Worm (Caenorhabditis elegans) whole organism, L4 larva: Measurements from ENCODE around the gene F01G12.18.

Experiments used
- F37D6.2 ChIP-seq: sonication (generic microtip); optimal IDR thresholded peaks from 2 replicates; lab custom pipeline; 2016; ENCODE audit warnings: mild to moderate bottlenecking, missing genetic modification characterization, missing compliant biosample characterization
- F44E2.7 ChIP-seq: fragments of 200-800 bp; sonication (Bioruptor generic); IDR thresholded peaks from 2 replicates; pipeline ENCODE4 v2.1.2; 2022; ENCODE audit warnings: missing genetic modification characterization, missing compliant biosample characterization
- T26A8.4 ChIP-seq: fragments of 200-800 bp; sonication (Bioruptor generic); IDR thresholded peaks from 2 replicates; pipeline ENCODE4 v1.3.6; 2022; ENCODE audit warnings: missing genetic modification characterization, missing compliant biosample characterization
- ZK546.5 ChIP-seq, 2 experiments: sonication (generic microtip); optimal IDR thresholded peaks; 2 replicates each; lab custom pipeline; 2017; ENCODE audit warnings: missing biosample characterization in 2 of 2, missing genetic modification characterization in 2 of 2
- attf-4 ChIP-seq: sonication (generic microtip); optimal IDR thresholded peaks from 3 replicates; lab custom pipeline; 2017; ENCODE audit warnings: missing biosample characterization, missing genetic modification characterization
- ceh-20 ChIP-seq: fragments of 200-800 bp; sonication (Bioruptor generic); IDR thresholded peaks from 2 replicates; pipeline ENCODE4 v1.3.6; 2022; ENCODE audit warnings: missing genetic modification reagents, missing genetic modification characterization, missing compliant biosample characterization
- ceh-32 ChIP-seq: sonication (generic microtip); optimal IDR thresholded peaks from 2 replicates; lab custom pipeline; 2016; ENCODE audit warnings: mild to moderate bottlenecking, missing genetic modification characterization, missing compliant biosample characterization; ENCODE audit not compliant: poor library complexity
- ceh-62 ChIP-seq: sonication (generic microtip); optimal IDR thresholded peaks from 2 replicates; lab custom pipeline; 2017; ENCODE audit warnings: missing biosample characterization, missing genetic modification characterization
- ces-1 ChIP-seq: fragments of 150-350 bp; sonication (generic microtip); optimal IDR thresholded peaks from 4 replicates; lab custom pipeline; 2014; ENCODE audit warnings: missing biosample characterization, missing genetic modification reagents, missing genetic modification characterization
- daf-12 ChIP-seq: fragments of 150-350 bp; optimal IDR thresholded peaks from 2 replicates; lab custom pipeline; 2014; ENCODE audit warnings: missing biosample characterization, missing genetic modification reagents, missing genetic modification characterization
- daf-19 ChIP-seq: fragments of 200-800 bp; sonication (Bioruptor generic); conservative IDR thresholded peaks from 2 replicates; pipeline ENCODE4 v1.3.6; 2022; ENCODE audit warnings: missing genetic modification characterization, missing compliant biosample characterization
- dmd-6 ChIP-seq: fragments of 200-800 bp; sonication (Bioruptor generic); IDR thresholded peaks from 2 replicates; pipeline ENCODE4 v1.3.6; 2022; ENCODE audit warnings: missing genetic modification reagents, missing genetic modification characterization, missing compliant biosample characterization
- dmd-8 ChIP-seq: fragments of 200-800 bp; sonication (Bioruptor generic); IDR thresholded peaks from 2 replicates; pipeline ENCODE4 v1.3.6; 2022; ENCODE audit warnings: missing genetic modification characterization, missing compliant biosample characterization
- dmd-9 ChIP-seq: fragments of 200-800 bp; sonication (Bioruptor generic); IDR thresholded peaks from 2 replicates; pipeline ENCODE4 v1.3.6; 2022; ENCODE audit warnings: missing genetic modification reagents, missing genetic modification characterization, missing compliant biosample characterization
- dve-1 ChIP-seq: sonication (generic microtip); optimal IDR thresholded peaks from 2 replicates; lab custom pipeline; 2017; ENCODE audit warnings: antibody characterized with exemption, mild to moderate bottlenecking, missing genetic modification characterization, missing compliant biosample characterization; ENCODE audit not compliant: insufficient read depth
- egl-27 ChIP-seq: sonication (generic microtip); optimal IDR thresholded peaks from 3 replicates; lab custom pipeline; 2017; ENCODE audit warnings: missing biosample characterization, missing genetic modification reagents, missing genetic modification characterization
- egl-43 ChIP-seq: fragments of 200-800 bp; sonication (Bioruptor generic); IDR thresholded peaks from 2 replicates; pipeline ENCODE4 v1.3.6; 2022; ENCODE audit warnings: missing genetic modification reagents, missing genetic modification characterization, missing compliant biosample characterization
- fkh-10 ChIP-seq: fragments of 150-350 bp; optimal IDR thresholded peaks from 2 replicates; lab custom pipeline; 2014; ENCODE audit warnings: missing biosample characterization, missing genetic modification reagents, missing genetic modification characterization
- hlh-30 ChIP-seq: sonication (generic microtip); optimal IDR thresholded peaks from 2 replicates; lab custom pipeline; 2017; ENCODE audit warnings: antibody characterized with exemption, mild to moderate bottlenecking, missing genetic modification characterization, missing compliant biosample characterization; ENCODE audit not compliant: insufficient read depth
- lin-1 ChIP-seq: fragments of 200-800 bp; sonication (Bioruptor generic); IDR thresholded peaks from 2 replicates; pipeline ENCODE4 v1.3.6; 2022; ENCODE audit warnings: missing genetic modification reagents, missing genetic modification characterization, missing compliant biosample characterization
- lin-13 ChIP-seq: fragments of 150-350 bp; optimal IDR thresholded peaks from 2 replicates; lab custom pipeline; 2014; ENCODE audit warnings: missing biosample characterization, missing genetic modification reagents, missing genetic modification characterization
- lin-29 ChIP-seq: fragments of 200-800 bp; sonication (Bioruptor generic); IDR thresholded peaks from 2 replicates; pipeline ENCODE4 v1.3.6; 2022; ENCODE audit warnings: missing genetic modification reagents, missing genetic modification characterization, missing compliant biosample characterization
- lin-38 ChIP-seq: fragments of 200-800 bp; sonication (Bioruptor generic); IDR thresholded peaks from 2 replicates; pipeline ENCODE4 v1.3.6; 2022; ENCODE audit warnings: missing genetic modification reagents, missing genetic modification characterization, missing compliant biosample characterization
- lin-39 ChIP-seq: fragments of 150-350 bp; optimal IDR thresholded peaks from 2 replicates; lab custom pipeline; 2014; ENCODE audit warnings: missing biosample characterization, missing genetic modification reagents, missing genetic modification characterization
- lsy-2 ChIP-seq, 2 experiments: fragments of 150-350 bp in 1 of 2; sonication (generic microtip) in 1 of 2; optimal IDR thresholded peaks; 2 replicates each; lab custom pipeline; 2014 to 2017; ENCODE audit warnings: missing biosample characterization in 2 of 2, missing genetic modification characterization in 2 of 2
- madf-5 ChIP-seq, 2 experiments: fragments of 200-800 bp; sonication (Bioruptor generic); IDR thresholded peaks; 2 replicates each; pipeline ENCODE4 v1.3.6; 2022; ENCODE audit warnings: missing compliant biosample characterization in 2 of 2, missing genetic modification characterization in 2 of 2
- mes-2 ChIP-seq: sonication (generic microtip); optimal IDR thresholded peaks from 2 replicates; lab custom pipeline; 2016; ENCODE audit warnings: missing genotype, mild to moderate bottlenecking, missing genetic modification characterization, missing compliant biosample characterization; ENCODE audit not compliant: poor library complexity, severe bottlenecking
- mxl-2 ChIP-seq: fragments of 200-800 bp; sonication (Bioruptor generic); conservative IDR thresholded peaks from 2 replicates; pipeline ENCODE4 v1.3.6; 2022; ENCODE audit warnings: missing genetic modification reagents, missing genetic modification characterization, missing compliant biosample characterization
- mxl-3 ChIP-seq: fragments of 200-800 bp; sonication (Bioruptor generic); optimal IDR thresholded peaks from 2 replicates; lab custom pipeline; 2018; ENCODE audit warnings: mild to moderate bottlenecking, missing genetic modification characterization, missing compliant biosample characterization
- nhr-11 ChIP-seq: fragments of 150-350 bp; optimal IDR thresholded peaks from 2 replicates; lab custom pipeline; 2014; ENCODE audit warnings: missing biosample characterization, missing genetic modification characterization
- nhr-111 ChIP-seq: fragments of 200-800 bp; sonication (Bioruptor generic); optimal IDR thresholded peaks from 2 replicates; lab custom pipeline; 2018; ENCODE audit warnings: mild to moderate bottlenecking, missing genetic modification characterization, missing compliant biosample characterization
- nhr-25 ChIP-seq: sonication (generic microtip); optimal IDR thresholded peaks from 2 replicates; lab custom pipeline; 2017; ENCODE audit warnings: missing genetic modification characterization, mild to moderate bottlenecking, missing compliant biosample characterization, antibody characterized with exemption, moderate library complexity, borderline replicate concordance; ENCODE audit not compliant: insufficient read depth
- nhr-28 ChIP-seq: fragments of 150-350 bp; optimal IDR thresholded peaks from 2 replicates; lab custom pipeline; 2014; ENCODE audit warnings: missing biosample characterization, missing genetic modification characterization
- pha-4 ChIP-seq, 2 experiments: fragments of 150-350 bp in 1 of 2; fragments of 200-800 bp in 1 of 2; sonication (Bioruptor generic) in 1 of 2; IDR thresholded peaks in 1 of 2; optimal IDR thresholded peaks in 1 of 2; 2 replicates each; pipeline versions ENCODE4 v1.3.6 to Lab custom; 2014 to 2022; ENCODE audit warnings: missing genetic modification characterization in 2 of 2, missing genetic modification reagents in 2 of 2, missing biosample characterization in 1 of 2, missing compliant biosample characterization in 1 of 2
- rbr-2 ChIP-seq: sonication (generic microtip); optimal IDR thresholded peaks from 2 replicates; lab custom pipeline; 2016; ENCODE audit warnings: missing genotype, missing genetic modification characterization, missing compliant biosample characterization
- set-16 ChIP-seq: fragments of 200-800 bp; sonication (Bioruptor generic); IDR thresholded peaks from 2 replicates; pipeline ENCODE4 v1.3.6; 2022; ENCODE audit warnings: missing genetic modification reagents, missing genetic modification characterization, missing compliant biosample characterization
- snpc-1.2 ChIP-seq: fragments of 200-800 bp; sonication (Bioruptor generic); IDR thresholded peaks from 2 replicates; pipeline ENCODE4 v1.3.6; 2022; ENCODE audit warnings: missing genetic modification reagents, missing genetic modification characterization, missing compliant biosample characterization
- snpc-4 ChIP-seq: fragments of 150-350 bp; optimal IDR thresholded peaks from 2 replicates; lab custom pipeline; 2014; ENCODE audit warnings: missing biosample characterization, missing genetic modification characterization
- spr-1 ChIP-seq: sonication (generic microtip); optimal IDR thresholded peaks from 2 replicates; lab custom pipeline; 2016; ENCODE audit warnings: mild to moderate bottlenecking, missing genetic modification characterization, missing compliant biosample characterization
- tra-1 ChIP-seq: fragments of 200-800 bp; sonication (Bioruptor generic); IDR thresholded peaks from 2 replicates; pipeline ENCODE4 v1.3.6; 2022; ENCODE audit warnings: missing genetic modification reagents, missing genetic modification characterization, missing compliant biosample characterization
- unc-62 ChIP-seq, 3 experiments: fragments of 150-350 bp in 1 of 3; sonication (generic microtip); optimal IDR thresholded peaks in 2 of 3; peaks in 1 of 3; 1 replicate in 1 of 3; 2 replicates in 2 of 3; lab custom pipeline; 2014 to 2017; ENCODE audit warnings: missing biosample characterization in 3 of 3, missing genetic modification characterization in 3 of 3, missing genetic modification reagents in 3 of 3, missing genotype in 1 of 3
- zip-11 ChIP-seq: fragments of 200-800 bp; sonication (Bioruptor generic); IDR thresholded peaks from 2 replicates; pipeline ENCODE4 v1.3.6; 2022; ENCODE audit warnings: missing genetic modification characterization, missing compliant biosample characterization
- ztf-11 ChIP-seq: fragments of 150-350 bp; optimal IDR thresholded peaks from 2 replicates; lab custom pipeline; 2014; ENCODE audit warnings: missing biosample characterization, missing genetic modification characterization
- ztf-7 ChIP-seq: fragments of 150-350 bp; optimal IDR thresholded peaks from 2 replicates; lab custom pipeline; 2014; ENCODE audit warnings: missing biosample characterization, missing genetic modification characterization

F01G12.18 gene

DNA sequence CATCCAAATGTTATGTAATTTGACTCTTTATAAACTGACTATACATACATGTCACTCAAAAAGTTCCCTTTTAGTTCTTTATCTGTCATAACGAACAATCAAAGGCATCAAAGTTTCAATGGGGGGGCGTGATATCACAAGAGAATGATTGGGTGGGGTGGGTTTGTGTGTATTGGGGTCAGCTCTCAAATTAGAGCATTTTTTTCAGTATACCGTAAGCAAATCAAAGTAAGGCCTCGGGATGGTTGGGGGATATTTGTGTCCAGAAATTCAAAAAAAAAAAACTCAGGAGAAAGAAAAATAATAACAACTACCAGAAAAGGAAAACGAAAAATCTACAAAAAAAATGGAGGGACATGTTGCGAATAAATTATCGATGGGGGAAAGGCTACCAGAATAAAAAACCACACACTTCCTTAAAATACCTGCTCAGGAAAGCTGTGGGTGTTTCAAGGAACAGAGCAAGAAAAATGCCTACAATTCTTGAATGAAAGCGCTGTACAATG lies at the start of gene F01G12.18:
Gene F01G12.18, minus strand, starts transcription at position 51 of the 506 bp plus-strand sequence.
- peak in 1 of 2 experiments; percentile 98 for TF ChIP-seq unc-62 (GFP tag; optimal IDR thresholded peaks at IDR 0.05 in 1 of 2; lab: Kevin White, UChicago)
- no peak for TF ChIP-seq unc-62 (tag; optimal IDR thresholded peaks at IDR 0.05; lab: Kevin White, UChicago)
- no peak for TF ChIP-seq snpc-1.2 (GFP tag; lab: Robert Waterston, UW)
- TF ChIP-seq tra-1 (GFP tag; lab: Robert Waterston, UW) = no peak
- TF ChIP-seq F37D6.2 = no peak
- TF ChIP-seq lin-29 = no peak
- no peak for TF ChIP-seq ceh-32 (tag; lab: Kevin White, UChicago)
- TF ChIP-seq nhr-11 (tag; lab: Kevin White, UChicago) = no peak
- TF ChIP-seq lin-39 (tag; lab: Kevin White, UChicago) = no peak
- no peak for TF ChIP-seq F44E2.7 (GFP tag; lab: Robert Waterston, UW)
- TF ChIP-seq daf-12 = no peak
- no peak for TF ChIP-seq ZK546.5 (tag; optimal IDR thresholded peaks at IDR 0.05; lab: Kevin White, UChicago)
- TF ChIP-seq ceh-20 = no peak
- TF ChIP-seq lin-38 (GFP tag; lab: Robert Waterston, UW) = no peak
- TF ChIP-seq T26A8.4 (GFP tag; lab: Robert Waterston, UW) = no peak
- TF ChIP-seq lin-1 (GFP tag; lab: Robert Waterston, UW) = no peak
- peak; percentile 23; the same call in 1 of the 2 replicates for TF ChIP-seq dmd-6 (GFP tag; lab: Robert Waterston, UW)
- TF ChIP-seq rbr-2 = no peak
- no peak for TF ChIP-seq mxl-2

DNA sequence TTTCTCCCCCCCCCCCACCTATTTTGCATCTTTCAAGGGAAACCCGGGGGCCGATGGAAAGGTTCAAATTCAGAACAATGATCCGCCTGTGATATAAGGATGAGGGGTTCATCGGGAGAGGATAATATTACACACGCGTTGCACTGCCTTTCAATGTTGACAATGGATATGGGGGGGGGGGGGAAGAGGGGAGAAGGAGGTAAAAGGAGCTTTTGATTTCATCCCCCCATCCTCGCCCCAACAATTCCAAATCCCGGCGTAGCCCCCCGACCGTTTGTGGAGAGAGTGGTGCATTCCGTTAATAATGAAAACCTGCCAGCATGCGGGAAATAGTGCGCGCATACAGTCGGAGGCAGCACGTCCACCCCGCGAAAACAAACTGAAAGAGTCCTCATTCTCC lies 48.8 kb upstream of the F01G12.18 start:
- TF ChIP-seq set-16 (GFP tag; lab: Robert Waterston, UW) (peak; percentile 47), egl-43 (peak; percentile 40; the same call in 1 of the 2 replicates), attf-4 (tag; lab: Kevin White, UChicago) (no peak), hlh-30 (tag; lab: Kevin White, UChicago) (no peak)

DNA sequence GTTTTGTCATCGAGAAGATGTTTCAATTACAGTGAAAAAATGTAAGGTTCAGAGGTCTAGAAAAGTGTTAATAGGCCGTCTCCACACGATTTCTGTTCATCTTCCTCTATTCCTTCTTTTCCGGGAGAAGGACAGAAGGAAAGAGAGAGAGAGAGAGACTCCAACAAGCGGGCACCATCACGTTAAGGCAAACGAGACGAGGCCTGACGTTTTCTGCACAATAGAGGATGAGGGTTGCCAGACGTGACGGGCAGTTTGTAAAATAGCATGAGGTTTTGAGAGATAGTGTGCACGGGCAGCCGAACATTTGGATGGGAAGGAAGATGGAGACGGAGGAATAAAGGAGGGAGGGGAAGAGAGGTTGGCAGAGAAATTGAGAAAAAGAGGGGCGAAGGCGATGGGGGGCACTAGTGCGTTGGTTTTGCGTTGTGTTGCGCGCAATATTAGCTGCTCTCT lies 47.6 kb upstream of the F01G12.18 start, which contains the start of gene twf-2:
Gene twf-2, plus strand, starts transcription at position 405 of the 456 bp plus-strand sequence.
- TF ChIP-seq F37D6.2 (peak; percentile 47), snpc-4 (no peak), fkh-10 (GFP tag; lab: Kevin White, UChicago) (peak; percentile 69), ces-1 (GFP tag; lab: Kevin White, UChicago) (no peak), pha-4 (GFP tag; IDR thresholded peaks at IDR 0.05; lab: Robert Waterston, UW) (peak; percentile 66), pha-4 (tag; optimal IDR thresholded peaks at IDR 0.05; lab: Kevin White, UChicago) (peak; percentile 32), lin-38 (GFP tag; lab: Robert Waterston, UW) (peak; percentile 45), ztf-7 (tag; lab: Kevin White, UChicago) (peak; percentile 50), tra-1 (GFP tag; lab: Robert Waterston, UW) (no peak), lin-1 (GFP tag; lab: Robert Waterston, UW) (peak; percentile 80; the same call in 1 of the 2 replicates), egl-27 (tag; lab: Kevin White, UChicago) (no peak), nhr-111 (no peak), spr-1 (tag; lab: Kevin White, UChicago) (peak; percentile 50), ZK546.5 (tag; optimal IDR thresholded peaks at IDR 0.05; lab: Kevin White, UChicago) (no peak), mxl-2 (no peak), mes-2 (peak; percentile 77), nhr-28 (tag; lab: Kevin White, UChicago) (peak; percentile 53), egl-43 (peak; percentile 83), nhr-25 (tag; lab: Kevin White, UChicago) (no peak), zip-11 (GFP tag; lab: Robert Waterston, UW) (no peak), dmd-8 (no peak), ztf-11 (tag; lab: Kevin White, UChicago) (no peak), madf-5 (GFP tag; IDR thresholded peaks at IDR 0.05; lab: Robert Waterston, UW) (no peak), T26A8.4 (GFP tag; lab: Robert Waterston, UW) (no peak; the same call in 1 of the 2 replicates), lin-13 (peak; percentile 26), dmd-9 (GFP tag; lab: Robert Waterston, UW) (no peak), ceh-62 (no peak), mxl-3 (GFP tag; lab: Kevin White, UChicago) (peak; percentile 85), lsy-2 (tag; optimal IDR thresholded peaks at IDR 0.05; lab: Kevin White, UChicago) (peak; percentile 28 to 62), snpc-1.2 (GFP tag; lab: Robert Waterston, UW) (no peak), daf-19 (GFP tag; lab: Robert Waterston, UW) (no peak), dve-1 (tag; lab: Kevin White, UChicago) (peak; percentile 78)
